Fruit fly (Drosophila melanogaster): ENCODE measurements around the gene Hipk.

The Hipk gene

DNA sequence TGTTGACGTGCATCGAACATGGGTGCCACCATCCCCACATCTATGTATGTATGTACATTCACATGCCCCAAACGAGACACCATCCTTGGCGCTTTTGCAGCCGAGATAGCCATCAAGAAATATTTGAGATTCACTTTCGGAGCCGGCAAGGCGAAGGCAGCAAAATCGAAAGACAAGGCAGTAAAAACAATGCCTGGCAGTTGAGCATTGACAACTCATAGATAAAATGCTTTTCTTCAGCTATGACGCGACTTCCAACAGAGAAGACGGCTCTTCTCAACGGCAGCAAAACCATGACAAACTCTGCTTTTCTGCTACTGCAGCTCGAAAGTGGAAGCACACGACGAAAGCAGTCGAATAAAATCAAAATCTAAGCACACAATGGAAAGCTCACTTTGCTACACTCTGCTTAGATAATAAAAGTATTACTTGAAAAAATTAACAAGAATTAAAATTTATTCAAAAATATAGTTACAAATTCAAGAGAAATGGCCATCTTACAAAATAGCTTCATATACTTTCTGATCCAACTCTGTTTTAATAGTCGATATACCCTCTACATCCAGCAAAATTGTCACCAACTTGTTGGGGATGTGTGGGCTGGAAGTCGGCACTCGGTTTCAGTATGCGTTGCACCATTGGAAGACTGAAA is 25.8 kb upstream of the Hipk start (continued):
- no peak for TF ChIP-seq CG3847 (GFP tag; IDR thresholded peaks at IDR 0.05)
- TF ChIP-seq Vsx1 (GFP tag; optimal IDR thresholded peaks at IDR 0.05), result no peak
- TF ChIP-seq nau (GFP tag; optimal IDR thresholded peaks at IDR 0.05), result peak; percentile 27
- no peak for TF ChIP-seq ro (GFP tag; IDR thresholded peaks at IDR 0.05)
- TF ChIP-seq B-H1 (GFP tag; IDR thresholded peaks at IDR 0.05), result no peak; the same call in 2 of the 3 replicates
- peak in 1 of 3 experiments; percentile 3 for TF ChIP-seq lola (GFP tag; optimal IDR thresholded peaks at IDR 0.05)
- TF ChIP-seq Ssrp (tag; optimal IDR thresholded peaks at IDR 0.05), result peak; percentile 49
- no peak for TF ChIP-seq klu (GFP tag; IDR thresholded peaks at IDR 0.05)
- TF ChIP-seq zfh2 (GFP tag; optimal IDR thresholded peaks at IDR 0.05), result no peak
- TF ChIP-seq Hmr (GFP tag; optimal IDR thresholded peaks at IDR 0.05), result no peak
- no peak for TF ChIP-seq kni (GFP tag; optimal IDR thresholded peaks at IDR 0.05)
- no peak for TF ChIP-seq CG33213 (GFP tag; optimal IDR thresholded peaks at IDR 0.05)
- no peak for TF ChIP-seq nerfin-2 (GFP tag; IDR thresholded peaks at IDR 0.05; ENCODE audit: partially characterized antibody)
- TF ChIP-seq CG13894 (tag; optimal IDR thresholded peaks at IDR 0.05), result no peak
- TF ChIP-seq CG7928 (GFP tag; optimal IDR thresholded peaks at IDR 0.05), result no peak
- no peak for TF ChIP-seq Chrac-16 (GFP tag; optimal IDR thresholded peaks at IDR 0.05)
- peak; percentile 21 for TF ChIP-seq Ets65A (GFP tag)
- no peak for TF ChIP-seq D (optimal IDR thresholded peaks at IDR 0.05)
- peak; percentile 27 for TF ChIP-seq D (GFP tag; optimal IDR thresholded peaks at IDR 0.05)
- no peak for TF ChIP-seq btn (GFP tag; optimal IDR thresholded peaks at IDR 0.05)
- TF ChIP-seq Hr3 (GFP tag; optimal IDR thresholded peaks at IDR 0.05), result no peak
- TF ChIP-seq CG18599 (GFP tag; optimal IDR thresholded peaks at IDR 0.05), result no peak
- no peak for TF ChIP-seq chm (GFP tag; IDR thresholded peaks at IDR 0.05)
- peak in 1 of 2 experiments; percentile 23 for TF ChIP-seq Hr51 (GFP tag; optimal IDR thresholded peaks at IDR 0.05)
- no peak for TF ChIP-seq CG17912 (GFP tag; optimal IDR thresholded peaks at IDR 0.05)
- TF ChIP-seq HmgD (GFP tag; optimal IDR thresholded peaks at IDR 0.05), result no peak
- no peak for TF ChIP-seq HLH4C (GFP tag; IDR thresholded peaks at IDR 0.05; ENCODE audit: partially characterized antibody)
- TF ChIP-seq abd-A (tag; optimal IDR thresholded peaks at IDR 0.05), result no peak
- no peak for TF ChIP-seq CG4617 (GFP tag; optimal IDR thresholded peaks at IDR 0.05; ENCODE audit: borderline replicate concordance)
- no peak for TF ChIP-seq Doc2 (GFP tag; IDR thresholded peaks at IDR 0.05)
- TF ChIP-seq CG16815 (GFP tag; optimal IDR thresholded peaks at IDR 0.05), result no peak
- peak; percentile 14 for TF ChIP-seq grau (tag; optimal IDR thresholded peaks at IDR 0.05)
- no peak for TF ChIP-seq CG4328 (GFP tag; optimal IDR thresholded peaks at IDR 0.05)
- no peak for TF ChIP-seq CG9609 (GFP tag; optimal IDR thresholded peaks at IDR 0.05)
- no peak for TF ChIP-seq CG10654 (GFP tag; optimal IDR thresholded peaks at IDR 0.05)
- TF ChIP-seq gsb-n (tag; optimal IDR thresholded peaks at IDR 0.05), result no peak
- no peak for TF ChIP-seq fd102C (GFP tag; optimal IDR thresholded peaks at IDR 0.05)
- TF ChIP-seq CG13624 (GFP tag; optimal IDR thresholded peaks at IDR 0.05), result no peak
- no peak for TF ChIP-seq fru (optimal IDR thresholded peaks at IDR 0.05)
- no peak for TF ChIP-seq CG6813 (GFP tag; optimal IDR thresholded peaks at IDR 0.05)
- TF ChIP-seq Myb (GFP tag; optimal IDR thresholded peaks at IDR 0.05), result no peak
- TF ChIP-seq Stat92E (GFP tag; optimal IDR thresholded peaks at IDR 0.05), result no peak
- no peak for TF ChIP-seq gsb (GFP tag; IDR thresholded peaks at IDR 0.05)
- TF ChIP-seq ind (GFP tag; optimal IDR thresholded peaks at IDR 0.05), result no peak
- no peak; the same call in 1 of the 2 replicates for TF ChIP-seq crol (GFP tag; IDR thresholded peaks at IDR 0.05)
- TF ChIP-seq nerfin-1 (tag; optimal IDR thresholded peaks at IDR 0.05), result peak; percentile 3
- no peak for TF ChIP-seq hkb (optimal IDR thresholded peaks at IDR 0.05)
- TF ChIP-seq hkb (GFP tag; IDR thresholded peaks at IDR 0.05), result peak; percentile 51; the same call in 1 of the 2 replicates
- no peak for TF ChIP-seq CG15011 (GFP tag; optimal IDR thresholded peaks at IDR 0.05)
- TF ChIP-seq Eip74EF (GFP tag; optimal IDR thresholded peaks at IDR 0.05), result peak in 1 of 2 experiments; percentile 22

Data from whole organism, embryonic.